Fruit fly (Drosophila melanogaster) whole organism, prepupa: Measurements from ENCODE around the gene mth.

Experiments used
- CG8632 ChIP-seq: fragments of 200-800 bp; sonication (Bioruptor generic); optimal IDR thresholded peaks from 3 replicates; lab custom pipeline; 2016; ENCODE audit warnings: missing biosample characterization, missing genetic modification characterization
- dsx ChIP-seq: fragments of 200-800 bp; optimal IDR thresholded peaks from 3 replicates; lab custom pipeline; 2019; ENCODE audit warnings: missing biosample characterization, mild to moderate bottlenecking, missing genetic modification characterization, moderate library complexity; ENCODE audit not compliant: poor library complexity, severe bottlenecking
- fd85E ChIP-seq: fragments of 200-800 bp; sonication (Bioruptor generic); optimal IDR thresholded peaks from 3 replicates; lab custom pipeline; 2016; ENCODE audit warnings: missing biosample characterization, missing genetic modification characterization

- no peak for TF ChIP-seq fd85E (GFP tag; lab: Kevin White, UChicago)
- TF ChIP-seq CG8632 (GFP tag; lab: Kevin White, UChicago), result no peak
- no peak for TF ChIP-seq dsx (GFP tag; lab: Kevin White, UChicago)
Measured at dm6 chr3L:331842-332802, 14.6 kb downstream of the mth start, which contains the start of gene mthl9.
